Worm (Caenorhabditis elegans): ENCODE measurements around the gene srsx-15.

Gene srsx-15

DNA sequence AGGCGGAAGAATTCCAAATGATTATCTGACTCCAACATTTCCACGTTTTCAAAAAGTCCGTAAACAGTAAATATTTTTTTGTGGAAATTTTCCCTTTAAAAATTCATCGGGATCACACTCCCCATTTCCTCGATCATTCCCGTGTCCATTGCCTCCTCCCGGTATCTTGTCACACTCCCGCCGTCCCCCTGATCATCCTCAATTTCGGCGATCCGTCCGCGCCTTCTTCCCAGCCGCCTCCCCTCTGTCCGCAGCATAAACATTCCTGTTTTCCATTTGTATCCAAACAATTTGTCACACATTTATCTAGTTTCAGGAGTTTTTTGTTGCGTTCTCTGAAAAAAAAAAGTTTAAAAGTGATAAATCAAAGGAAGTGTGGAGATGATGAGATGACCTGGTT, 30.7 kb downstream of the srsx-15 start:
- TF ChIP-seq snpc-4 (tag; optimal IDR thresholded peaks at IDR 0.05), result no peak
- TF ChIP-seq lsy-2 (tag; optimal IDR thresholded peaks at IDR 0.05), result no peak
- no peak for TF ChIP-seq ceh-39 (tag; optimal IDR thresholded peaks at IDR 0.05)
- no peak for TF ChIP-seq ceh-43 (GFP tag; optimal IDR thresholded peaks at IDR 0.05)
- TF ChIP-seq unc-120 (tag; optimal IDR thresholded peaks at IDR 0.05; ENCODE audit: poor library complexity, severe bottlenecking), result no peak
- no peak for TF ChIP-seq unc-62 (GFP tag; optimal IDR thresholded peaks at IDR 0.05)
- no peak for TF ChIP-seq nhr-28 (tag; optimal IDR thresholded peaks at IDR 0.05)

DNA sequence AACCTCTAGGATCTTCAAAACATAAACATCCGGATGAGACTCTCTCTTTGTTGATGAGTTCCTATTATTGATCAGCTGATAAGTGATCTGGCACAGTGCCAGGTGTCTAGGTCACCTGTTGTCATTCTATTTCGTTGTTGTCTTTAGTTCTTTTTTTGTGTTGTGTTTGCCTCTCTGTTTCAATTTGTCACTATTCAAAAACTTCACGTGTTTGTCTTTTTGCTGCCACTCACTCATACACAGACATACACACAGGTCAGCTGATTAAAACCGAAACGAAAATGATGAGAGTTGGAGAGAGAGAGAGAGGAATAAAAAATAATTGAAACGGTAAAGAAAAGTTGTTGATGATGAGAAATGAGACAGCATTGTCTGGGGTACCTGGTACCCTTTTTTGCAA, 32.5 kb downstream of the srsx-15 start:
- TF ChIP-seq lsy-2 (tag; optimal IDR thresholded peaks at IDR 0.05), result no peak
- TF ChIP-seq unc-62 (GFP tag; optimal IDR thresholded peaks at IDR 0.05), result peak; percentile 3

DNA sequence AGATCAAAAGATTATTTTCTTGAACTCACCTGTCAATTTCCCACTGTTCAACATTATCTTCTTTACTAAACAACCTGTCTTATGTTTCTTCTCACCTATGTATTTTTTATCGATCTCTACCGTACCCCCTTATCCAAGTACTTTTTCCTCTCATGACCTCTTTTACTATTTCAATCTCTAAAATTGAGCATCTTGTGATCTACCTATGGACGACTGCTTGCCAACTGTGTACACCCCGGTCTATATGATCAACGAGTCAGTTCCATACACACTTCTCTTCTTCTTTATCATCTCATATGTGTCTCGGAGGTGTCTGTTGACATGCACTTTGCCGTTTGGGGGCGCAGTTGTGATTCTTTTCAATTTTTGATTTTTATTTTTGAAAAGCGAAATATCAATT, 33.5 kb downstream of the srsx-15 start:
- no peak for TF ChIP-seq mep-1 (tag; optimal IDR thresholded peaks at IDR 0.05)
- TF ChIP-seq zip-8 (tag; optimal IDR thresholded peaks at IDR 0.05), result no peak
- no peak for TF ChIP-seq lin-13 (tag; optimal IDR thresholded peaks at IDR 0.05)
- TF ChIP-seq nhr-2 (tag; optimal IDR thresholded peaks at IDR 0.05), result no peak
- no peak for TF ChIP-seq unc-62 (GFP tag; optimal IDR thresholded peaks at IDR 0.05)
- TF ChIP-seq ces-1 (GFP tag; optimal IDR thresholded peaks at IDR 0.05), result no peak
- TF ChIP-seq nhr-76 (tag; optimal IDR thresholded peaks at IDR 0.05), result no peak
- no peak for TF ChIP-seq elt-1 (tag; optimal IDR thresholded peaks at IDR 0.05; ENCODE audit: borderline replicate concordance, insufficient read depth)
- no peak for TF ChIP-seq lin-32 (GFP tag; optimal IDR thresholded peaks at IDR 0.05)
- no peak for TF ChIP-seq nhr-28 (tag; optimal IDR thresholded peaks at IDR 0.05)
- TF ChIP-seq nhr-12 (tag; optimal IDR thresholded peaks at IDR 0.05), result no peak
- no peak for TF ChIP-seq hlh-1 (tag; optimal IDR thresholded peaks at IDR 0.05)
- TF ChIP-seq nhr-237 (tag; optimal IDR thresholded peaks at IDR 0.05), result no peak
- TF ChIP-seq cnd-1 (tag; optimal IDR thresholded peaks at IDR 0.05), result no peak
- no peak for TF ChIP-seq bed-3 (GFP tag; optimal IDR thresholded peaks at IDR 0.05)
- no peak for TF ChIP-seq unc-39 (tag; optimal IDR thresholded peaks at IDR 0.05)
- no peak for TF ChIP-seq drap-1 (GFP tag; optimal IDR thresholded peaks at IDR 0.05)
- no peak for TF ChIP-seq pha-4 (tag; optimal IDR thresholded peaks at IDR 0.05)
- no peak for TF ChIP-seq ceh-39 (tag; optimal IDR thresholded peaks at IDR 0.05)

DNA sequence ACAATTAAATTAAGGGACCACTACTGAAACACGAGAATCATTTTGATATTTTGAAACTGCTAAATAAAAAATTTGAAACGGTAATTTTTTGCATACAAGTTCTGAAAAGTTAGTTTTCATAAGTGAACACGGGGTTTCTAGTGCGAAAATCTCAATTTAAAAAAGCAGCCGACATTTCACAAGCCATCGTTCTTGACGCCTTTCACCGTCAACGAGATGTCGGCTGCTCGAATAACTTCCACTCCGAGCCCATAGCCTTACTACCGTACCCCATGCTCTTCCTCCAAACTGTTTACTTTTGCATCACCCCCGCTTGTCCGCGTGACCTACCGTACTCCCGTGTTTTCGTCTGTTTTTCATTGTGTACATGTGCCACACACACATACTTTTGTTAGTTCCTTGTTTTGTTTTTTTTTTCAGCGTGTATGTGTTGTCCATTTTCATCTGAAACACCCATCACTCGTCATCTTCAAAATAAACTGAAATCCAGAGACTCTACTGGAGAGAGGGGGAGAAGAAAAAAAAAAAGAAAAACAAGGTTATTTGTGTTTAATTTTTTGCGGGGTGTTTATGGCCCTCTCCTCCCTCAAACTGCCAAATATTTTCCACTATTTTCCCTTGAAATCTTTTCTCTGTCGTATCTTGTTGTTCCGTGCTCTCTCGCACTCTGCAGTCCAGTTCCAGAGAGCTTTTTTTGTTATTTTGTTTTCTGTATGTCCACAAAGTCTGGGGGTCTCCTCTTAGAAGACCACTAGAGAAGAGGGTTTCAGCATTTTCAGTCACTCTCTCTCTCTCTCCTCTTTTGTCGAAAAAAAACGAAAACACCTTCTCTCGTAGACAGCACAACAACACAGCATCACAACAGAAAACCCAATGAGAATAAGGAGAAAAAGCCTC, 35.4 kb downstream of the srsx-15 start:
- no peak for TF ChIP-seq drap-1 (GFP tag; optimal IDR thresholded peaks at IDR 0.05)
- no peak for TF ChIP-seq nhr-76 (tag; optimal IDR thresholded peaks at IDR 0.05)
- TF ChIP-seq flh-1 (GFP tag; optimal IDR thresholded peaks at IDR 0.05), result no peak
- TF ChIP-seq unc-120 (tag; optimal IDR thresholded peaks at IDR 0.05; ENCODE audit: poor library complexity, severe bottlenecking), result no peak
- no peak for TF ChIP-seq ztf-11 (tag; optimal IDR thresholded peaks at IDR 0.05)
- TF ChIP-seq lsy-2 (tag; optimal IDR thresholded peaks at IDR 0.05), result no peak
- no peak for TF ChIP-seq ces-1 (GFP tag; optimal IDR thresholded peaks at IDR 0.05)
- no peak for TF ChIP-seq hlh-1 (tag; optimal IDR thresholded peaks at IDR 0.05)
- TF ChIP-seq snpc-4 (tag; optimal IDR thresholded peaks at IDR 0.05), result no peak
- no peak for TF ChIP-seq mep-1 (tag; optimal IDR thresholded peaks at IDR 0.05)
- no peak for TF ChIP-seq sptf-1 (tag; optimal IDR thresholded peaks at IDR 0.05)
- TF ChIP-seq nhr-28 (tag; optimal IDR thresholded peaks at IDR 0.05), result no peak
- no peak for TF ChIP-seq elt-1 (tag; optimal IDR thresholded peaks at IDR 0.05; ENCODE audit: borderline replicate concordance, insufficient read depth)
- no peak for TF ChIP-seq pha-4 (tag; optimal IDR thresholded peaks at IDR 0.05)
- TF ChIP-seq lin-13 (tag; optimal IDR thresholded peaks at IDR 0.05), result no peak
- TF ChIP-seq ham-2 (GFP tag; optimal IDR thresholded peaks at IDR 0.05), result no peak
- TF ChIP-seq blmp-1 (tag; optimal IDR thresholded peaks at IDR 0.05), result no peak
- TF ChIP-seq cnd-1 (tag; optimal IDR thresholded peaks at IDR 0.05), result no peak
- no peak for TF ChIP-seq nhr-237 (tag; optimal IDR thresholded peaks at IDR 0.05)

DNA sequence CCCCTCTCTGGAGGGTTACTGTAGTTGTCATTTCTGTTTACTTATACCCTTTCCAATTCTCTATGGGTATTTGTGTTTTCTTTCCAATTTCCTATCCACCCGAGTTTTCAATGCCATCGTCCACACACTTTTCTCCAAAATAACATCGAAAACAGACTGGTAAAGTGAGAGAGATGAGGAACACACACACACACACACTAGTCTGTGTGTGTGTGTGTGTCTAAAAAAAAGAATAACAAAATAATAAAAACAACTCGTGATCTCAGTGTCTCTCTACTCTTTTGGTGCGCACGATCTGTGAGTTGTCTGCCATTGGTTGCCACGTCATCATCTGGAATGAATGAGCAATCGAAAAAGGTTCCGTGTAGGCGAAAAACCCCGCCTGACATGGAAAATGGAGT, 37.3 kb downstream of the srsx-15 start:
- TF ChIP-seq lin-32 (GFP tag; optimal IDR thresholded peaks at IDR 0.05) (no peak), ztf-11 (tag; optimal IDR thresholded peaks at IDR 0.05) (no peak), mab-5 (tag; optimal IDR thresholded peaks at IDR 0.05) (no peak), lin-13 (tag; optimal IDR thresholded peaks at IDR 0.05) (no peak), blmp-1 (tag; optimal IDR thresholded peaks at IDR 0.05) (no peak), flh-1 (GFP tag; optimal IDR thresholded peaks at IDR 0.05) (no peak), hlh-1 (tag; optimal IDR thresholded peaks at IDR 0.05) (no peak), drap-1 (GFP tag; optimal IDR thresholded peaks at IDR 0.05) (no peak), bed-3 (GFP tag; optimal IDR thresholded peaks at IDR 0.05) (no peak), nhr-2 (tag; optimal IDR thresholded peaks at IDR 0.05) (no peak), sem-2 (GFP tag; optimal IDR thresholded peaks at IDR 0.05) (no peak), unc-39 (tag; optimal IDR thresholded peaks at IDR 0.05) (no peak), snpc-4 (tag; optimal IDR thresholded peaks at IDR 0.05) (no peak), sptf-1 (tag; optimal IDR thresholded peaks at IDR 0.05) (no peak), cnd-1 (tag; optimal IDR thresholded peaks at IDR 0.05) (no peak), lsy-2 (tag; optimal IDR thresholded peaks at IDR 0.05) (no peak), nhr-237 (tag; optimal IDR thresholded peaks at IDR 0.05) (no peak), mep-1 (tag; optimal IDR thresholded peaks at IDR 0.05) (no peak)

All from whole organism, mixed stage, embryonic.